Worm (Caenorhabditis elegans) whole organism, late embryonic: ENCODE data around the gene ins-22.

Experiments used
- C38D4.7 ChIP-seq: fragments of 200-800 bp; sonication (Bioruptor generic); optimal IDR thresholded peaks from 2 replicates; lab custom pipeline; 2018; ENCODE audit warnings: mild to moderate bottlenecking, missing genetic modification characterization, moderate library complexity, missing compliant biosample characterization
- K02D7.2 ChIP-seq: sonication (generic microtip); optimal IDR thresholded peaks from 2 replicates; lab custom pipeline; 2017; ENCODE audit warnings: mild to moderate bottlenecking, missing genetic modification characterization, missing compliant biosample characterization
- K09A11.1 ChIP-seq: sonication (generic microtip); optimal IDR thresholded peaks from 2 replicates; lab custom pipeline; 2017; ENCODE audit warnings: antibody characterized with exemption, mild to moderate bottlenecking, missing genetic modification characterization, missing compliant biosample characterization; ENCODE audit not compliant: insufficient read depth
- T23F11.4 ChIP-seq: fragments of 200-800 bp; sonication (Bioruptor generic); optimal IDR thresholded peaks from 2 replicates; lab custom pipeline; 2018; ENCODE audit warnings: mild to moderate bottlenecking, missing genetic modification characterization, missing compliant biosample characterization
- ahr-1 ChIP-seq: sonication (generic microtip); optimal IDR thresholded peaks from 2 replicates; lab custom pipeline; 2016; ENCODE audit warnings: missing genetic modification characterization, missing compliant biosample characterization
- ceh-18 ChIP-seq: sonication (generic microtip); optimal IDR thresholded peaks from 2 replicates; lab custom pipeline; 2016; ENCODE audit warnings: missing genetic modification characterization, missing compliant biosample characterization
- ceh-19 ChIP-seq: fragments of 200-800 bp; sonication (Bioruptor generic); optimal IDR thresholded peaks from 2 replicates; lab custom pipeline; 2018; ENCODE audit warnings: mild to moderate bottlenecking, missing genetic modification characterization, missing compliant biosample characterization
- ceh-22 ChIP-seq: sonication (generic microtip); optimal IDR thresholded peaks from 2 replicates; lab custom pipeline; 2017; ENCODE audit warnings: missing biosample characterization, missing genetic modification characterization
- ceh-30 ChIP-seq: fragments of 150-350 bp; optimal IDR thresholded peaks from 2 replicates; lab custom pipeline; 2014; ENCODE audit warnings: missing biosample characterization, missing genetic modification characterization
- ceh-34 ChIP-seq: sonication (generic microtip); optimal IDR thresholded peaks from 2 replicates; lab custom pipeline; 2016; ENCODE audit warnings: mild to moderate bottlenecking, missing genetic modification characterization, missing compliant biosample characterization
- ceh-45 ChIP-seq: fragments of 200-800 bp; sonication (Bioruptor generic); IDR thresholded peaks from 2 replicates; pipeline ENCODE4 v1.3.6; 2022; ENCODE audit warnings: missing genetic modification reagents, missing genetic modification characterization, missing compliant biosample characterization
- ceh-48 ChIP-seq: sonication (generic microtip); optimal IDR thresholded peaks from 2 replicates; lab custom pipeline; 2016; ENCODE audit warnings: missing genetic modification characterization, inconsistent platforms, missing compliant biosample characterization
- ceh-9 ChIP-seq: sonication (generic microtip); optimal IDR thresholded peaks from 2 replicates; lab custom pipeline; 2016; ENCODE audit warnings: mild to moderate bottlenecking, missing genetic modification characterization, inconsistent platforms, missing compliant biosample characterization
- dmd-4 ChIP-seq: sonication (generic microtip); optimal IDR thresholded peaks from 2 replicates; lab custom pipeline; 2016; ENCODE audit warnings: borderline replicate concordance, missing genetic modification characterization, missing compliant biosample characterization
- dve-1 ChIP-seq: sonication (generic microtip); optimal IDR thresholded peaks from 2 replicates; lab custom pipeline; 2017; ENCODE audit warnings: antibody characterized with exemption, mild to moderate bottlenecking, missing genetic modification characterization, missing compliant biosample characterization
- elt-2 ChIP-seq: sonication (generic microtip); optimal IDR thresholded peaks from 2 replicates; lab custom pipeline; 2016; ENCODE audit warnings: missing genetic modification reagents, missing genetic modification characterization, missing compliant biosample characterization
- eyg-1 ChIP-seq: sonication (generic microtip); optimal IDR thresholded peaks from 2 replicates; lab custom pipeline; 2016; ENCODE audit warnings: missing genotype, missing genetic modification characterization, missing compliant biosample characterization
- fkh-10 ChIP-seq: fragments of 150-350 bp; optimal IDR thresholded peaks from 2 replicates; lab custom pipeline; 2014; ENCODE audit warnings: missing biosample characterization, missing genetic modification reagents, missing genetic modification characterization
- fkh-6 ChIP-seq: sonication (generic microtip); optimal IDR thresholded peaks from 2 replicates; lab custom pipeline; 2016; ENCODE audit warnings: missing genetic modification characterization, missing compliant biosample characterization
- hlh-30 ChIP-seq: sonication (generic microtip); optimal IDR thresholded peaks from 2 replicates; lab custom pipeline; 2017; ENCODE audit warnings: antibody characterized with exemption, missing genetic modification characterization, missing compliant biosample characterization; ENCODE audit not compliant: insufficient read depth
- hlh-6 ChIP-seq: sonication (generic microtip); optimal IDR thresholded peaks from 2 replicates; lab custom pipeline; 2016; ENCODE audit warnings: missing genotype, missing genetic modification characterization, missing compliant biosample characterization
- lim-6 ChIP-seq: sonication (generic microtip); optimal IDR thresholded peaks from 2 replicates; lab custom pipeline; 2016; ENCODE audit warnings: missing genetic modification characterization, missing compliant biosample characterization
- lin-11 ChIP-seq: fragments of 200-800 bp; sonication (Bioruptor generic); optimal IDR thresholded peaks from 2 replicates; lab custom pipeline; 2018; ENCODE audit warnings: mild to moderate bottlenecking, missing genetic modification characterization, missing compliant biosample characterization
- madf-2 ChIP-seq: sonication (generic microtip); optimal IDR thresholded peaks from 2 replicates; lab custom pipeline; 2017; ENCODE audit warnings: missing genetic modification characterization, missing compliant biosample characterization
- mec-3 ChIP-seq: sonication (generic microtip); optimal IDR thresholded peaks from 2 replicates; lab custom pipeline; 2016; ENCODE audit warnings: borderline replicate concordance, missing genetic modification characterization, missing compliant biosample characterization
- nhr-232 ChIP-seq: sonication (generic microtip); optimal IDR thresholded peaks from 2 replicates; lab custom pipeline; 2016; ENCODE audit warnings: missing genetic modification characterization, missing compliant biosample characterization
- odd-2 ChIP-seq: sonication (generic microtip); optimal IDR thresholded peaks from 2 replicates; lab custom pipeline; 2017; ENCODE audit warnings: antibody characterized with exemption, mild to moderate bottlenecking, missing genetic modification characterization, missing compliant biosample characterization
- rnt-1 ChIP-seq: sonication (generic microtip); optimal IDR thresholded peaks from 2 replicates; lab custom pipeline; 2016; ENCODE audit warnings: missing genetic modification characterization, missing compliant biosample characterization
- sdc-2 ChIP-seq: sonication (generic microtip); optimal IDR thresholded peaks from 2 replicates; lab custom pipeline; 2016; ENCODE audit warnings: missing genotype, missing genetic modification characterization, missing compliant biosample characterization
- sox-2 ChIP-seq: fragments of 200-800 bp; sonication (Bioruptor generic); IDR thresholded peaks from 2 replicates; pipeline ENCODE4 v1.3.6; 2022; ENCODE audit warnings: missing genetic modification reagents, missing genetic modification characterization, missing compliant biosample characterization
- sox-4 ChIP-seq: sonication (generic microtip); optimal IDR thresholded peaks from 2 replicates; lab custom pipeline; 2017; ENCODE audit warnings: mild to moderate bottlenecking, missing genetic modification characterization, inconsistent platforms, missing compliant biosample characterization
- syd-9 ChIP-seq: sonication (generic microtip); optimal IDR thresholded peaks from 2 replicates; lab custom pipeline; 2016; ENCODE audit warnings: mild to moderate bottlenecking, missing genetic modification characterization, moderate library complexity, missing compliant biosample characterization
- tbx-2 ChIP-seq: sonication (generic microtip); optimal IDR thresholded peaks from 2 replicates; lab custom pipeline; 2016; ENCODE audit warnings: missing genetic modification characterization, missing compliant biosample characterization
- tbx-7 ChIP-seq: sonication (generic microtip); optimal IDR thresholded peaks from 2 replicates; lab custom pipeline; 2016; ENCODE audit warnings: missing genotype, missing genetic modification characterization, missing compliant biosample characterization
- unc-3 ChIP-seq, 2 experiments: fragments of 200-800 bp in 1 of 2; sonication (Bioruptor generic) in 1 of 2; sonication (generic microtip) in 1 of 2; conservative IDR thresholded peaks in 1 of 2; optimal IDR thresholded peaks in 1 of 2; 2 replicates each; pipeline versions ENCODE4 v1.3.6 to Lab custom; 2016 to 2022; ENCODE audit warnings: missing compliant biosample characterization in 2 of 2, missing genetic modification characterization in 2 of 2, missing genetic modification reagents in 1 of 2
- zip-5 ChIP-seq: sonication (generic microtip); optimal IDR thresholded peaks from 2 replicates; lab custom pipeline; 2016; ENCODE audit warnings: missing genetic modification characterization, missing compliant biosample characterization
- ztf-16 ChIP-seq: sonication (generic microtip); optimal IDR thresholded peaks from 2 replicates; lab custom pipeline; 2017; ENCODE audit warnings: missing genetic modification characterization, missing compliant biosample characterization

The ins-22 gene

ce11 chrIII:10023452-10023851 is 2.6 kb upstream of the ins-22 start, which contains the start of gene ins-21:
ins-21 (plus strand) TSS chrIII:10023752.
- TF ChIP-seq K09A11.1: no peak
- no peak for TF ChIP-seq ceh-18 (tag; lab: Kevin White, UChicago)
- no peak for TF ChIP-seq ahr-1 (tag; lab: Kevin White, UChicago)

ce11 chrIII:10027947-10028346 is 1.9 kb downstream of the ins-22 start, which contains the start of gene ins-23:
ins-23 (plus strand) TSS chrIII:10028247.
- TF ChIP-seq sox-4 (tag; lab: Kevin White, UChicago) (no peak), mec-3 (tag; lab: Kevin White, UChicago) (no peak), ceh-18 (tag; lab: Kevin White, UChicago) (no peak), syd-9 (no peak), ceh-45 (GFP tag; lab: Robert Waterston, UW) (no peak), ceh-19 (GFP tag; lab: Kevin White, UChicago) (no peak), sdc-2 (tag; lab: Kevin White, UChicago) (no peak), zip-5 (no peak), K02D7.2 (tag; lab: Kevin White, UChicago) (no peak)

- no peak for TF ChIP-seq ahr-1 (tag; lab: Kevin White, UChicago)
- no peak for TF ChIP-seq dve-1
- no peak for TF ChIP-seq elt-2 (tag; lab: Kevin White, UChicago)
- no peak for TF ChIP-seq nhr-232 (tag; lab: Kevin White, UChicago)
These were observed 4.5 kb downstream of the ins-22 start, which contains the start of gene M04D8.4 for ce11 chrIII:10030549-10030948. M04D8.4 (minus strand) TSS chrIII:10030649.

ce11 chrIII:10033213-10033612 is 7.1 kb downstream of the ins-22 start, which contains the start of gene M04D8.5:
M04D8.5 (minus strand) TSS chrIII:10033313.
- TF ChIP-seq lin-11 (tag; lab: Kevin White, UChicago): no peak

- TF ChIP-seq eyg-1 (tag; lab: Kevin White, UChicago): no peak
- no peak for TF ChIP-seq hlh-6 (tag; lab: Kevin White, UChicago)
- TF ChIP-seq ceh-34 (tag; lab: Kevin White, UChicago): no peak
- TF ChIP-seq T23F11.4 (GFP tag; lab: Kevin White, UChicago): no peak
- TF ChIP-seq hlh-30 (tag; lab: Kevin White, UChicago): no peak
- TF ChIP-seq sox-4 (tag; lab: Kevin White, UChicago): no peak
- no peak for TF ChIP-seq madf-2 (tag; lab: Kevin White, UChicago)
- no peak for TF ChIP-seq fkh-6 (tag; lab: Kevin White, UChicago)
- no peak for TF ChIP-seq ceh-30
- TF ChIP-seq dmd-4: no peak
These were observed 7.8 kb downstream of the ins-22 start, which contains the start of gene M04D8.8 for ce11 chrIII:10033881-10034280. M04D8.8 (plus strand) TSS chrIII:10034181.

ce11 chrIII:10035783-10036182 is 9.7 kb downstream of the ins-22 start, which contains the start of gene xbx-3:
xbx-3 (plus strand) TSS chrIII:10035945.
- TF ChIP-seq ztf-16 (tag; lab: Kevin White, UChicago): no peak

- TF ChIP-seq T23F11.4 (GFP tag; lab: Kevin White, UChicago) (no peak), odd-2 (tag; lab: Kevin White, UChicago) (no peak), sox-4 (tag; lab: Kevin White, UChicago) (no peak), ceh-48 (no peak)
These were observed 11.1 kb downstream of the ins-22 start, which contains the start of gene M04D8.7 for ce11 chrIII:10037150-10037549. M04D8.7 (plus strand) TSS chrIII:10037450.

ce11 chrIII:10040013-10040412 is 13.9 kb downstream of the ins-22 start, which contains the start of gene T16G12.7:
T16G12.7 (minus strand) TSS chrIII:10040113.
- TF ChIP-seq ceh-18 (tag; lab: Kevin White, UChicago) (no peak), unc-3 (GFP tag; conservative IDR thresholded peaks at IDR 0.05; lab: Robert Waterston, UW) (no peak), unc-3 (tag; optimal IDR thresholded peaks at IDR 0.05; lab: Kevin White, UChicago) (no peak), fkh-10 (GFP tag; lab: Kevin White, UChicago) (no peak), sdc-2 (tag; lab: Kevin White, UChicago) (no peak), rnt-1 (tag; lab: Kevin White, UChicago) (no peak), C38D4.7 (no peak), hlh-6 (tag; lab: Kevin White, UChicago) (no peak), sox-2 (GFP tag; lab: Robert Waterston, UW) (no peak), ceh-22 (tag; lab: Kevin White, UChicago) (no peak), lim-6 (tag; lab: Kevin White, UChicago) (no peak), sox-4 (tag; lab: Kevin White, UChicago) (no peak), tbx-2 (tag; lab: Kevin White, UChicago) (no peak), ceh-19 (GFP tag; lab: Kevin White, UChicago) (no peak), tbx-7 (tag; lab: Kevin White, UChicago) (no peak), ceh-9 (tag; lab: Kevin White, UChicago) (no peak)
